Worm (Caenorhabditis elegans) whole organism, late embryonic: ENCODE results near the gene Y57G11C.1142.

Experiments
- C08G9.2 ChIP-seq: sonication (generic microtip); optimal IDR thresholded peaks from 2 replicates; lab custom pipeline; 2016; ENCODE audit warnings: mild to moderate bottlenecking, missing genetic modification characterization, moderate library complexity, missing compliant biosample characterization
- F13H6.1 ChIP-seq: sonication (generic microtip); optimal IDR thresholded peaks from 2 replicates; lab custom pipeline; 2016; ENCODE audit warnings: missing genetic modification characterization, missing compliant biosample characterization
- K02D7.2 ChIP-seq: sonication (generic microtip); optimal IDR thresholded peaks from 2 replicates; lab custom pipeline; 2017; ENCODE audit warnings: mild to moderate bottlenecking, missing genetic modification characterization, missing compliant biosample characterization
- T23F11.4 ChIP-seq: fragments of 200-800 bp; sonication (Bioruptor generic); optimal IDR thresholded peaks from 2 replicates; lab custom pipeline; 2018; ENCODE audit warnings: mild to moderate bottlenecking, missing genetic modification characterization, missing compliant biosample characterization
- ahr-1 ChIP-seq: sonication (generic microtip); optimal IDR thresholded peaks from 2 replicates; lab custom pipeline; 2016; ENCODE audit warnings: missing genetic modification characterization, missing compliant biosample characterization
- ama-1 ChIP-seq: fragments of 150-350 bp; optimal IDR thresholded peaks from 2 replicates; lab custom pipeline; 2014
- ceh-14 ChIP-seq: sonication (generic microtip); optimal IDR thresholded peaks from 2 replicates; lab custom pipeline; 2016; ENCODE audit warnings: missing genotype, missing genetic modification characterization, missing compliant biosample characterization
- ceh-2 ChIP-seq: sonication (generic microtip); optimal IDR thresholded peaks from 2 replicates; lab custom pipeline; 2016; ENCODE audit warnings: missing genotype, missing genetic modification characterization, missing compliant biosample characterization
- ceh-22 ChIP-seq: sonication (generic microtip); optimal IDR thresholded peaks from 2 replicates; lab custom pipeline; 2017; ENCODE audit warnings: missing biosample characterization, missing genetic modification characterization
- ceh-24 ChIP-seq: sonication (generic microtip); optimal IDR thresholded peaks from 2 replicates; lab custom pipeline; 2016; ENCODE audit warnings: mild to moderate bottlenecking, missing genetic modification characterization, missing compliant biosample characterization
- ceh-30 ChIP-seq: fragments of 150-350 bp; optimal IDR thresholded peaks from 2 replicates; lab custom pipeline; 2014; ENCODE audit warnings: missing biosample characterization, missing genetic modification characterization
- ceh-34 ChIP-seq: sonication (generic microtip); optimal IDR thresholded peaks from 2 replicates; lab custom pipeline; 2016; ENCODE audit warnings: mild to moderate bottlenecking, missing genetic modification characterization, missing compliant biosample characterization
- ceh-48 ChIP-seq: sonication (generic microtip); optimal IDR thresholded peaks from 2 replicates; lab custom pipeline; 2016; ENCODE audit warnings: missing genetic modification characterization, inconsistent platforms, missing compliant biosample characterization
- ceh-9 ChIP-seq: sonication (generic microtip); optimal IDR thresholded peaks from 2 replicates; lab custom pipeline; 2016; ENCODE audit warnings: mild to moderate bottlenecking, missing genetic modification characterization, inconsistent platforms, missing compliant biosample characterization
- che-1 ChIP-seq: sonication (generic microtip); optimal IDR thresholded peaks from 2 replicates; lab custom pipeline; 2016; ENCODE audit warnings: mild to moderate bottlenecking, missing genetic modification characterization, missing compliant biosample characterization
- dve-1 ChIP-seq: sonication (generic microtip); optimal IDR thresholded peaks from 2 replicates; lab custom pipeline; 2017; ENCODE audit warnings: antibody characterized with exemption, mild to moderate bottlenecking, missing genetic modification characterization, missing compliant biosample characterization
- elt-4 ChIP-seq: sonication (generic microtip); optimal IDR thresholded peaks from 2 replicates; lab custom pipeline; 2016; ENCODE audit warnings: missing genetic modification characterization, missing compliant biosample characterization
- ets-4 ChIP-seq: sonication (generic microtip); optimal IDR thresholded peaks from 2 replicates; lab custom pipeline; 2016; ENCODE audit warnings: missing genetic modification characterization, missing compliant biosample characterization
- fax-1 ChIP-seq: sonication (generic microtip); optimal IDR thresholded peaks from 2 replicates; lab custom pipeline; 2016; ENCODE audit warnings: missing genotype, missing genetic modification characterization, missing compliant biosample characterization
- fkh-10 ChIP-seq: fragments of 150-350 bp; optimal IDR thresholded peaks from 2 replicates; lab custom pipeline; 2014; ENCODE audit warnings: missing biosample characterization, missing genetic modification reagents, missing genetic modification characterization
- fkh-6 ChIP-seq: sonication (generic microtip); optimal IDR thresholded peaks from 2 replicates; lab custom pipeline; 2016; ENCODE audit warnings: missing genetic modification characterization, missing compliant biosample characterization
- gmeb-2 ChIP-seq: sonication (generic microtip); optimal IDR thresholded peaks from 2 replicates; lab custom pipeline; 2016; ENCODE audit warnings: missing genetic modification characterization, inconsistent platforms, missing compliant biosample characterization
- hlh-15 ChIP-seq: sonication (generic microtip); optimal IDR thresholded peaks from 2 replicates; lab custom pipeline; 2016; ENCODE audit warnings: missing genetic modification characterization, missing compliant biosample characterization
- hlh-6 ChIP-seq: sonication (generic microtip); optimal IDR thresholded peaks from 2 replicates; lab custom pipeline; 2016; ENCODE audit warnings: missing genotype, missing genetic modification characterization, missing compliant biosample characterization
- lim-6 ChIP-seq: sonication (generic microtip); optimal IDR thresholded peaks from 2 replicates; lab custom pipeline; 2016; ENCODE audit warnings: missing genetic modification characterization, missing compliant biosample characterization
- lin-11 ChIP-seq: fragments of 200-800 bp; sonication (Bioruptor generic); optimal IDR thresholded peaks from 2 replicates; lab custom pipeline; 2018; ENCODE audit warnings: mild to moderate bottlenecking, missing genetic modification characterization, missing compliant biosample characterization
- madf-2 ChIP-seq: sonication (generic microtip); optimal IDR thresholded peaks from 2 replicates; lab custom pipeline; 2017; ENCODE audit warnings: missing genetic modification characterization, missing compliant biosample characterization
- nfya-1 ChIP-seq: sonication (generic microtip); optimal IDR thresholded peaks from 2 replicates; lab custom pipeline; 2017; ENCODE audit warnings: missing genetic modification characterization, mild to moderate bottlenecking, missing compliant biosample characterization, antibody characterized with exemption, moderate library complexity
- nhr-11 ChIP-seq: fragments of 150-350 bp; optimal IDR thresholded peaks from 2 replicates; lab custom pipeline; 2014; ENCODE audit warnings: missing biosample characterization, missing genetic modification characterization
- nhr-232 ChIP-seq: sonication (generic microtip); optimal IDR thresholded peaks from 2 replicates; lab custom pipeline; 2016; ENCODE audit warnings: missing genetic modification characterization, missing compliant biosample characterization
- npax-4 ChIP-seq: sonication (generic microtip); optimal IDR thresholded peaks from 2 replicates; lab custom pipeline; 2016; ENCODE audit warnings: missing genetic modification characterization, missing compliant biosample characterization
- odd-2 ChIP-seq: sonication (generic microtip); optimal IDR thresholded peaks from 2 replicates; lab custom pipeline; 2017; ENCODE audit warnings: antibody characterized with exemption, mild to moderate bottlenecking, missing genetic modification characterization, missing compliant biosample characterization
- pat-9 ChIP-seq: fragments of 200-800 bp; sonication (Bioruptor generic); optimal IDR thresholded peaks from 2 replicates; lab custom pipeline; 2018; ENCODE audit warnings: mild to moderate bottlenecking, missing genetic modification characterization, moderate library complexity, missing compliant biosample characterization
- pax-1 ChIP-seq: fragments of 150-350 bp; optimal IDR thresholded peaks from 2 replicates; lab custom pipeline; 2014; ENCODE audit warnings: missing biosample characterization, missing genetic modification characterization
- pha-4 ChIP-seq: fragments of 150-350 bp; optimal IDR thresholded peaks from 2 replicates; lab custom pipeline; 2018; ENCODE audit warnings: missing biosample characterization, missing genetic modification reagents, missing genetic modification characterization
- pqm-1 ChIP-seq: sonication (generic microtip); optimal IDR thresholded peaks from 2 replicates; lab custom pipeline; 2016; ENCODE audit warnings: missing genetic modification characterization, missing compliant biosample characterization
- ref-2 ChIP-seq: sonication (generic microtip); optimal IDR thresholded peaks from 2 replicates; lab custom pipeline; 2016; ENCODE audit warnings: missing genetic modification characterization, missing compliant biosample characterization
- rnt-1 ChIP-seq: sonication (generic microtip); optimal IDR thresholded peaks from 2 replicates; lab custom pipeline; 2016; ENCODE audit warnings: missing genetic modification characterization, missing compliant biosample characterization
- sdc-2 ChIP-seq: sonication (generic microtip); optimal IDR thresholded peaks from 2 replicates; lab custom pipeline; 2016; ENCODE audit warnings: missing genotype, missing genetic modification characterization, missing compliant biosample characterization
- sox-2 ChIP-seq: fragments of 200-800 bp; sonication (Bioruptor generic); IDR thresholded peaks from 2 replicates; pipeline ENCODE4 v1.3.6; 2022; ENCODE audit warnings: missing genetic modification reagents, missing genetic modification characterization, missing compliant biosample characterization
- sox-4 ChIP-seq: sonication (generic microtip); optimal IDR thresholded peaks from 2 replicates; lab custom pipeline; 2017; ENCODE audit warnings: mild to moderate bottlenecking, missing genetic modification characterization, inconsistent platforms, missing compliant biosample characterization
- syd-9 ChIP-seq: sonication (generic microtip); optimal IDR thresholded peaks from 2 replicates; lab custom pipeline; 2016; ENCODE audit warnings: mild to moderate bottlenecking, missing genetic modification characterization, moderate library complexity, missing compliant biosample characterization
- tbx-7 ChIP-seq: sonication (generic microtip); optimal IDR thresholded peaks from 2 replicates; lab custom pipeline; 2016; ENCODE audit warnings: missing genotype, missing genetic modification characterization, missing compliant biosample characterization
- ttx-3 ChIP-seq: sonication (generic microtip); optimal IDR thresholded peaks from 2 replicates; lab custom pipeline; 2016; ENCODE audit warnings: missing genetic modification reagents, missing genetic modification characterization, missing compliant biosample characterization
- unc-42 ChIP-seq: sonication (generic microtip); optimal IDR thresholded peaks from 2 replicates; lab custom pipeline; 2016; ENCODE audit warnings: missing genotype, missing genetic modification characterization, missing compliant biosample characterization
- unc-86 ChIP-seq: sonication (generic microtip); optimal IDR thresholded peaks from 2 replicates; lab custom pipeline; 2016; ENCODE audit warnings: missing genetic modification characterization, missing compliant biosample characterization
- ztf-16 ChIP-seq: sonication (generic microtip); optimal IDR thresholded peaks from 2 replicates; lab custom pipeline; 2017; ENCODE audit warnings: missing genetic modification characterization, missing compliant biosample characterization

Y57G11C.1142 gene

ce11 chrIV:14790579-14790978, 11.8 kb upstream of the Y57G11C.1142 start:
- no peak for TF ChIP-seq T23F11.4 (GFP tag; lab: Kevin White, UChicago)
- no peak for TF ChIP-seq nhr-11
- TF ChIP-seq nhr-232 (tag; lab: Kevin White, UChicago): no peak
- TF ChIP-seq ceh-14 (tag; lab: Kevin White, UChicago): no peak
- no peak for TF ChIP-seq ahr-1
- TF ChIP-seq ceh-30 (tag; lab: Kevin White, UChicago): no peak
- peak; percentile 13 for TF ChIP-seq ama-1 (lab: Kevin White, UChicago)
- no peak for TF ChIP-seq ceh-48

- TF ChIP-seq che-1 (tag; lab: Kevin White, UChicago): no peak
- TF ChIP-seq dve-1 (tag; lab: Kevin White, UChicago): no peak
- no peak for TF ChIP-seq ceh-22
- TF ChIP-seq sox-4 (tag; lab: Kevin White, UChicago): no peak
Measured at ce11 chrIV:14792602-14793232, 9.7 kb upstream of the Y57G11C.1142 start, which contains the start of gene gdi-1. TSS of gene gdi-1 (minus strand) at chrIV:14792887.

- TF ChIP-seq elt-4 (tag; lab: Kevin White, UChicago) (no peak), hlh-6 (no peak), pax-1 (tag; lab: Kevin White, UChicago) (no peak), rnt-1 (tag; lab: Kevin White, UChicago) (peak; percentile 61), unc-42 (no peak), ref-2 (tag; lab: Kevin White, UChicago) (peak; percentile 59), ceh-24 (no peak), lim-6 (tag; lab: Kevin White, UChicago) (no peak), ceh-9 (tag; lab: Kevin White, UChicago) (no peak), sox-2 (no peak), ets-4 (tag; lab: Kevin White, UChicago) (peak; percentile 51), ceh-48 (peak; percentile 94), nhr-11 (no peak), ttx-3 (no peak), fax-1 (no peak), tbx-7 (no peak), fkh-10 (GFP tag; lab: Kevin White, UChicago) (peak; percentile 34), ztf-16 (tag; lab: Kevin White, UChicago) (no peak), odd-2 (tag; lab: Kevin White, UChicago) (no peak), fkh-6 (no peak), ceh-34 (tag; lab: Kevin White, UChicago) (peak; percentile 74), dve-1 (tag; lab: Kevin White, UChicago) (no peak), F13H6.1 (no peak), sox-4 (tag; lab: Kevin White, UChicago) (no peak), T23F11.4 (GFP tag; lab: Kevin White, UChicago) (no peak), pat-9 (tag; lab: Kevin White, UChicago) (no peak), ceh-2 (no peak), lin-11 (tag; lab: Kevin White, UChicago) (no peak), C08G9.2 (tag; lab: Kevin White, UChicago) (no peak), madf-2 (tag; lab: Kevin White, UChicago) (no peak), pqm-1 (tag; lab: Kevin White, UChicago) (no peak), npax-4 (tag; lab: Kevin White, UChicago) (no peak), syd-9 (tag; lab: Kevin White, UChicago) (peak; percentile 13), ahr-1 (no peak), unc-86 (tag; lab: Kevin White, UChicago) (no peak), nfya-1 (peak; percentile 75), nhr-232 (tag; lab: Kevin White, UChicago) (no peak), K02D7.2 (tag; lab: Kevin White, UChicago) (no peak), gmeb-2 (tag; lab: Kevin White, UChicago) (no peak), pha-4 (tag; lab: Kevin White, UChicago) (no peak), ama-1 (lab: Kevin White, UChicago) (no peak), sdc-2 (no peak), hlh-15 (tag; lab: Kevin White, UChicago) (no peak)
Measured at ce11 chrIV:14793900-14794624, 8.4 kb upstream of the Y57G11C.1142 start.
